Worm (Caenorhabditis elegans) whole organism, midembryonic: ENCODE data around the gene sas-4.

Source experiments
- T22C8.4 ChIP-seq: fragments of 200-800 bp; sonication (Bioruptor generic); IDR thresholded peaks from 2 replicates; pipeline ENCODE4 v1.3.6; 2022; ENCODE audit warnings: missing genetic modification characterization, missing compliant biosample characterization
- cog-1 ChIP-seq: sonication (generic microtip); optimal IDR thresholded peaks from 2 replicates; lab custom pipeline; 2016; ENCODE audit warnings: missing genetic modification characterization, missing compliant biosample characterization
- flt-1 ChIP-seq: fragments of 200-800 bp; sonication (Bioruptor generic); IDR thresholded peaks from 2 replicates; pipeline ENCODE4 v1.3.6; 2022; ENCODE audit warnings: missing genetic modification characterization, missing compliant biosample characterization
- klf-2 ChIP-seq: fragments of 200-800 bp; sonication (Bioruptor generic); conservative IDR thresholded peaks from 2 replicates; pipeline ENCODE4 v1.3.6; 2022; ENCODE audit warnings: missing genetic modification reagents, missing genetic modification characterization, missing compliant biosample characterization
- med-1 ChIP-seq: sonication (generic microtip); optimal IDR thresholded peaks from 2 replicates; lab custom pipeline; 2017; ENCODE audit warnings: missing genetic modification characterization, mild to moderate bottlenecking, missing compliant biosample characterization, antibody characterized with exemption, missing genetic modification reagents; ENCODE audit not compliant: insufficient read depth
- ref-1 ChIP-seq: fragments of 200-800 bp; sonication (Bioruptor generic); conservative IDR thresholded peaks from 2 replicates; pipeline ENCODE4 v1.3.6; 2022; ENCODE audit warnings: missing genetic modification reagents, missing genetic modification characterization, missing compliant biosample characterization
- tab-1 ChIP-seq: fragments of 200-800 bp; sonication (Bioruptor generic); IDR thresholded peaks from 2 replicates; pipeline ENCODE4 v1.3.6; 2022; ENCODE audit warnings: missing genetic modification characterization, missing compliant biosample characterization
- ztf-23 ChIP-seq: fragments of 200-800 bp; sonication (Bioruptor generic); IDR thresholded peaks from 2 replicates; pipeline ENCODE4 v1.3.6; 2022; ENCODE audit warnings: missing genetic modification reagents, missing genetic modification characterization, missing compliant biosample characterization
- ztf-29 ChIP-seq: fragments of 200-800 bp; sonication (Bioruptor generic); IDR thresholded peaks from 2 replicates; pipeline ENCODE4 v1.3.6; 2022; ENCODE audit warnings: missing genetic modification reagents, missing genetic modification characterization, missing compliant biosample characterization

sas-4 gene

DNA sequence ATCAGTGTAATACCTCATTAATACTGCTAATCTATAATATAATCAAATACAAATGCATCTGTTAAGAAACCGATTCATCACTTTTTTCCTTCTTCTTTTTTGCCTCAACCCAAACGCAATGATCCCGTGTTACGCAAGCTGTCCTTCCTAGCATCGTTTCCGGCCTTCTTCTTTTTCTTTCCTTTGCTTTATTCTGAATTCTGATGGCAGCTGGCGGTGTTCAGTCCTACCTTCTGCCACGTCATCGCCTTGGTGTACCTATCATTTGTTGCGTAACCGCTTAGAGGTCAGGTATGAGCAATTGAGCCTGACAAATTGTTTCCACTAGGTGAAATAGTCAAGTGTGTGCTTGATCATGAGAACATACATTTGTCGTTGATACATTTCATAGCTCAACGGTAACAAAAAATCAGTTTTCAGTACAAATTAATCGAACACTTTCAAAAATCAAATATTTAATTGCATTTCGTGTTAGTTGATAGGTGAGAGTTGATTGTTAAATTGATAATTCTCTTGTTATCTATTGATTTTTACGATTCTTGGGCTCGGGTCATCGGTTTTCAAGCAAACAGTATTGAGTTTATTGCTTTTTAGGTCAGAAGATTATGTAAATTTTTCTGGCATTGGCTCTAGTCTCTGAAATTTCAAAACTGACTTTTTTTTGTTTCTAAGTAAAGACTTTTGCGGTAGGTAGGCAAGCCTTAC, 20.0 kb downstream of the sas-4 start:
- TF ChIP-seq T22C8.4 (GFP tag; lab: Robert Waterston, UW) (no peak), cog-1 (tag; lab: Kevin White, UChicago) (no peak), klf-2 (GFP tag; lab: Robert Waterston, UW) (no peak), ztf-23 (GFP tag; lab: Robert Waterston, UW) (no peak), flt-1 (GFP tag; lab: Robert Waterston, UW) (no peak), ref-1 (GFP tag; lab: Robert Waterston, UW) (no peak), med-1 (GFP tag; lab: Kevin White, UChicago) (no peak), tab-1 (no peak), ztf-29 (no peak)

DNA sequence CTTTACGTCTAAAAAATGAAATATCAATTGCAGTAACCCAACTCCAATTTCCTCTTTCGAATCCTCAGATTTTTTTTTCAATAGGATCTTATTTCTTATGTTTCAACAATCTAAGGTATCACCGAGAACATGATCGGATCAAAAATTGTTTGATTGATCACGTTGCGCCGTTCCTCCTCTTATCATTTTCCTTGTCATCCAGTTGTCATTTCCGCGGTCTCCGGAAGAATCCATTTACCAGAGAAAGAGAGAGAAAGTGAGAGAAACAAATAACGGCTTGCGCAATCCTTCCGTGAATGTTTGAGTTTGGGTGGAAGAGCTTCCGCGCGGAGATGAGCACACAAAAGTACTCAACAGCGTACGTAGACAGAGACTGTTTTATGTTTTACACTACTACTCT, 25.1 kb downstream of the sas-4 start:
- TF ChIP-seq ztf-23 (GFP tag; lab: Robert Waterston, UW): no peak
- TF ChIP-seq ztf-29: no peak
- TF ChIP-seq klf-2 (GFP tag; lab: Robert Waterston, UW): no peak
- no peak for TF ChIP-seq cog-1 (tag; lab: Kevin White, UChicago)
- TF ChIP-seq flt-1 (GFP tag; lab: Robert Waterston, UW): no peak
- no peak for TF ChIP-seq tab-1

DNA sequence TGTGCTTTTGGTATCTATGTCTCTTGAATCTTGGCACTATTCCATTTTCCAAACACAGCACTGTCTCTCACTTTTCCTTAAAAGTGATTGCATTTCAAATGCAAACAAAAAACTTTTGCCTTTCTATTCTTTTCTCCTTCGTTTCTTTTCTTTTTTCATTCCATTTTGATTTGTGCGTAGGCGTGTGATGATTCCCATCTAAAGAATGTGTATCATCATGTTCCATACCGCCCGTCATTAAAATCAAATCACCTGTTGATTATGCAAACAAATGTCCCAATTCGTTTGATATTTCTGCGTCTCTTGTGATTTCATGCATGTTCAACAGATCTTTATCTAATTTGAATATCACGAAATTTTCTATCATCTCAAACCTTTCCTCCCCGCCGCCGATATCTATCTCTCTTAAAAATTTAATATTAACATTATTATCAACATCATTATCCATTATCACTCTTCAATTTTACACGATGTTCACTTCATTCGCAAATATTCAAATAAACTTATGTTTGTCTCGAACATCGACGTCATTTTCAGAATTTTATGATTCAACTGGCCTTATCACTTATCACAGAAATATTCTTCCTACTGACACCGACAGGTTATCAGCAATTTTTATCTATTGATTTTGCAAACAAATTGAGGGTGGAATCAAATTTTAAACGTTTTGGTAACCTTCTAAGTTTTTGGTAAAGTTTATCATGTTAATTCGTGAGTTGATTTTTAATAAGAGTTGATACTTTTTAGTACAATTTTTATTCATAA, 26.9 kb downstream of the sas-4 start:
- TF ChIP-seq T22C8.4 (GFP tag; lab: Robert Waterston, UW): no peak
- no peak for TF ChIP-seq ztf-29
- no peak for TF ChIP-seq tab-1
- TF ChIP-seq ztf-23 (GFP tag; lab: Robert Waterston, UW): no peak
- no peak for TF ChIP-seq cog-1 (tag; lab: Kevin White, UChicago)
- TF ChIP-seq med-1 (GFP tag; lab: Kevin White, UChicago): no peak
- TF ChIP-seq klf-2 (GFP tag; lab: Robert Waterston, UW): no peak

DNA sequence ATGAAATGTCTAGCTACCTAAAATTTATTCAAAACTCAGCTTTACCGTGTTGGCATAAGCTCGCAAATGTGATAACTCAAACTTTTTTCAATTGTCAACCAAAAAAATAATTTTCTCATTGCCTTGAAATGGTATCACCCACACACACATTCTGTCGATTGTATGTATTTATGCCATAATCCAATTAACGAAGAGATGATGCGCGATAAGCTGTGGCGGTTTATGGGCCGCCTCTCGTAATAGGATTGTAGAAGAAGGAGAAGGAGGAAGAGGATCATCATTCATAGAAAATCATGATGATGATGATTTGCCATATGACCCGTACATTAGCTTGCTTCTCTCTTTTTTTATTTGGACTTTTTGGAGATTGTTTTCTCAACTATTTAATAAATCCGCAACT, 29.2 kb downstream of the sas-4 start:
- TF ChIP-seq tab-1: no peak
- TF ChIP-seq T22C8.4 (GFP tag; lab: Robert Waterston, UW): no peak
- TF ChIP-seq klf-2 (GFP tag; lab: Robert Waterston, UW): no peak
- no peak for TF ChIP-seq cog-1 (tag; lab: Kevin White, UChicago)
- no peak for TF ChIP-seq flt-1 (GFP tag; lab: Robert Waterston, UW)
- TF ChIP-seq ztf-23 (GFP tag; lab: Robert Waterston, UW): no peak
- no peak for TF ChIP-seq med-1 (GFP tag; lab: Kevin White, UChicago)
- no peak for TF ChIP-seq ztf-29
- TF ChIP-seq ref-1 (GFP tag; lab: Robert Waterston, UW): no peak

DNA sequence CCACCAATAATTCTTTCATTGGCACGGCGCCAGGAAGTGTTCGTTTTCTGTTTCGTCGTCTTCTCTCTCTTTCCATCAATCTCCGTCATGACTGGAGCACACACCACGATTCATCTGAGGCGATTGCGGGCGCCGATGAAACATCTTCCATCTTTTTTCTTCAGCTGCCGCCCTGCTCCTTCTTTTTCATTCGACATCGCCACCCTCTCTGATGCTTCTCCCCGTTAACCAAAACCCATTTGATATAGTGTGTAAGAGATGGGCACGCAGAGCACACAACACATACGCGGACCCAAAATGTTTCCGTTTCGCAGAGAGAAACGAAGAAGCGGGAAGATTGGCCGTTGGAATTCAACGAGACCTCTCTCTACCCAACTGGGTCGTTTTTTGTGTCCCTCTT, 30.9 kb downstream of the sas-4 start:
- TF ChIP-seq flt-1 (GFP tag; lab: Robert Waterston, UW): peak; percentile 52; the same call in 1 of the 2 replicates
- TF ChIP-seq ztf-23 (GFP tag; lab: Robert Waterston, UW): 0 out of 2 replicates have a peak, but pooled peaks have one; percentile 16
- TF ChIP-seq ztf-29: no peak

ce11 chrIII:8286824-8287223, 31.6 kb downstream of the sas-4 start:
- no peak for TF ChIP-seq tab-1
- no peak for TF ChIP-seq ztf-29
- TF ChIP-seq flt-1 (GFP tag; lab: Robert Waterston, UW): no peak
- TF ChIP-seq T22C8.4 (GFP tag; lab: Robert Waterston, UW): no peak
- TF ChIP-seq klf-2 (GFP tag; lab: Robert Waterston, UW): no peak
- TF ChIP-seq cog-1 (tag; lab: Kevin White, UChicago): no peak
- TF ChIP-seq ztf-23 (GFP tag; lab: Robert Waterston, UW): no peak
- no peak for TF ChIP-seq ref-1 (GFP tag; lab: Robert Waterston, UW)

DNA sequence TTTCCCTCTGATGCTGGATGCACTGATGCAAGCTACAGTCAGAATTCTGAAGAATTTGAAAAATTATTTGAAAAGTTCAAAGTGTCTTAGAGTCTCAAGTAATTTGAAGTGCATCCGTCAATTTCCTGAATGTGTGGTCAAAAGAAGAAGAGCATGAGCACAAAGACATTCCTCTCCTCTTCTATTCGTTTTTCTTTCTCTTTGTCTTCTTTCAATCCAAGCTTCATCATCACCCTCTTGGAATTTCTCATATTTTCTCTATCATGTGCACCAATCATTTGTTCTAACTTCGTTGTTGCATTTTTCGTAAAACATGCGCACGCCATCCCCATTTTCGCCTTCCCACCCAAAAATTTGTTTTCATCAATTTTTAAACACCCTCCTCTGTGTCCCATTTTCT, 32.4 kb downstream of the sas-4 start:
- TF ChIP-seq T22C8.4 (GFP tag; lab: Robert Waterston, UW) (no peak), ztf-29 (no peak), cog-1 (tag; lab: Kevin White, UChicago) (no peak), flt-1 (GFP tag; lab: Robert Waterston, UW) (no peak), ref-1 (GFP tag; lab: Robert Waterston, UW) (no peak), med-1 (GFP tag; lab: Kevin White, UChicago) (no peak), tab-1 (no peak)

DNA sequence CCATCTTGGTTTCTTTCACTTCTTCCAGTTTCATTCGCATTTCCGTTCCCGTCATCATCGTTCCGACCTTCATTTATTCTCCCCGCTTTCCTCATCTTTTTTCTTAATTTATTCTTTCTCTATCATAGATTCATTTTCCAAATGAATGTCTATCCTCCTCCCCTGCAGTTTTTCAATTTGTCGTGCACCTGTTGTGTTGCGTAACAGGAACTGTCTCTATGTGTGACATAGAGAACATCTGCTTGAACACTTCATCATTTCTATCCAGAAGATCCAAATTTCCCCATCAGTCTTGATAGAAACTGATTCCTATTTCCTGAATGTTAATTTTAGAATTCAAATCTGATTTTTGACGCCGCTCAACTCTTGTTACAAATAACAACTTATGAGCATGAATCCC, 34.9 kb downstream of the sas-4 start:
- TF ChIP-seq T22C8.4 (GFP tag; lab: Robert Waterston, UW) (no peak), med-1 (GFP tag; lab: Kevin White, UChicago) (no peak)

- TF ChIP-seq klf-2 (GFP tag; lab: Robert Waterston, UW) (no peak), med-1 (GFP tag; lab: Kevin White, UChicago) (no peak), flt-1 (GFP tag; lab: Robert Waterston, UW) (no peak), ztf-23 (GFP tag; lab: Robert Waterston, UW) (no peak), cog-1 (tag; lab: Kevin White, UChicago) (no peak), T22C8.4 (GFP tag; lab: Robert Waterston, UW) (no peak), ztf-29 (no peak), tab-1 (no peak), ref-1 (GFP tag; lab: Robert Waterston, UW) (no peak)
These were observed 37.1 kb downstream of the sas-4 start for ce11 chrIII:8281310-8281709.

- no peak for TF ChIP-seq med-1 (GFP tag; lab: Kevin White, UChicago)
- TF ChIP-seq flt-1 (GFP tag; lab: Robert Waterston, UW): no peak
- TF ChIP-seq ref-1 (GFP tag; lab: Robert Waterston, UW): no peak
- no peak for TF ChIP-seq tab-1
- TF ChIP-seq ztf-29: no peak
- TF ChIP-seq cog-1 (tag; lab: Kevin White, UChicago): no peak
- no peak for TF ChIP-seq T22C8.4 (GFP tag; lab: Robert Waterston, UW)
- TF ChIP-seq ztf-23 (GFP tag; lab: Robert Waterston, UW): no peak
- no peak for TF ChIP-seq klf-2 (GFP tag; lab: Robert Waterston, UW)
These were observed 38.0 kb downstream of the sas-4 start for ce11 chrIII:8280352-8280751.
